Fruit fly (Drosophila melanogaster) ovary, adult (tissue): ENCODE results near the gene SLC22A.

ENCODE experiments used
- CG17801 ChIP-seq: fragments of 200-800 bp; optimal IDR thresholded peaks from 2 replicates; lab custom pipeline; 2019; ENCODE audit warnings: missing biosample characterization, mild to moderate bottlenecking, missing genetic modification characterization, moderate library complexity; ENCODE audit not compliant: partially characterized antibody

Gene SLC22A

dm6 chr3L:21934462-21934861 is at the start of gene SLC22A:
TSS of gene SLC22A (plus strand) at chr3L:21934704.
- no peak for TF ChIP-seq CG17801 (GFP tag; lab: Kevin White, UChicago)

- TF ChIP-seq CG17801 (GFP tag; lab: Kevin White, UChicago): no peak
Measured at dm6 chr3L:21886883-21887559, 47.5 kb upstream of the SLC22A start.

- TF ChIP-seq CG17801 (GFP tag; lab: Kevin White, UChicago): no peak
Measured at dm6 chr3L:21889601-21890000, 44.9 kb upstream of the SLC22A start.

- peak; percentile 43 for TF ChIP-seq CG17801 (GFP tag; lab: Kevin White, UChicago)
Measured at dm6 chr3L:21891307-21891774, 43.2 kb upstream of the SLC22A start.

- TF ChIP-seq CG17801 (GFP tag; lab: Kevin White, UChicago): no peak
Measured at dm6 chr3L:21892213-21892612, 42.3 kb upstream of the SLC22A start.

- TF ChIP-seq CG17801 (GFP tag; lab: Kevin White, UChicago): no peak
Measured at dm6 chr3L:21892699-21893098, 41.8 kb upstream of the SLC22A start.

- no peak for TF ChIP-seq CG17801 (GFP tag; lab: Kevin White, UChicago)
Measured at dm6 chr3L:21893697-21894099, 40.8 kb upstream of the SLC22A start.

dm6 chr3L:21894100-21894499 is 40.4 kb upstream of the SLC22A start:
- TF ChIP-seq CG17801 (GFP tag; lab: Kevin White, UChicago): no peak

- no peak for TF ChIP-seq CG17801 (GFP tag; lab: Kevin White, UChicago)
Measured at dm6 chr3L:21894774-21895173, 39.7 kb upstream of the SLC22A start.

- TF ChIP-seq CG17801 (GFP tag; lab: Kevin White, UChicago): no peak
Measured at dm6 chr3L:21896217-21896616, 38.3 kb upstream of the SLC22A start.

dm6 chr3L:21899488-21899887 is 35.0 kb upstream of the SLC22A start:
- TF ChIP-seq CG17801 (GFP tag; lab: Kevin White, UChicago): no peak

dm6 chr3L:21908860-21909259 is 25.6 kb upstream of the SLC22A start:
- TF ChIP-seq CG17801 (GFP tag; lab: Kevin White, UChicago): no peak

- no peak for TF ChIP-seq CG17801 (GFP tag; lab: Kevin White, UChicago)
Measured at dm6 chr3L:21918605-21919004, 15.9 kb upstream of the SLC22A start.

dm6 chr3L:21930179-21930578 is 4.3 kb upstream of the SLC22A start:
- TF ChIP-seq CG17801 (GFP tag; lab: Kevin White, UChicago): no peak

- TF ChIP-seq CG17801 (GFP tag; lab: Kevin White, UChicago): no peak
Measured at dm6 chr3L:21936152-21936551, 1.6 kb downstream of the SLC22A start.

- no peak for TF ChIP-seq CG17801 (GFP tag; lab: Kevin White, UChicago)
Measured at dm6 chr3L:21941615-21942259, 7.2 kb downstream of the SLC22A start, which contains the start of the genes PolH and CG14562. TSS of gene PolH (minus strand) at chr3L:21941812. TSS of gene CG14562 (plus strand) at chr3L:21942221.
